Fruit fly (Drosophila melanogaster): ENCODE measurements around the gene RnrL.

RnrL gene

DNA sequence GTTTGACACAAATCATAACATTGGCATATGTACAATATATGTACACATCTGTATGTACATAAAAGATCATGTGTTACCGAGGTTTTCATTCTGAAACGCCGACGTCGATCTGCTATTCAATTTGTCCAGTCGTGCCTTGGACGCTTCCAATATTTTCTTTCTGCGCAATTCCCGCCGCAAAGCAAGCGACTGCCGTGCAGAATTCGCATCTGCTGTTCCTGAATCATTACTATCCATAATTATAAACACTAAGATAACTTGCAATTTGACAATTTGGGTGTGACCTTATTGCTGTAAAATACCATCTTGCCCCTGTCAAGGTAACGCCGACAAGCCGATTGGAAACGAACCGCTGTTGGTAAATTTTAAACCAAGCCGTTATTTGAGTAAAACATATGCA lies 15.9 kb downstream of the RnrL start (continued):
- TF ChIP-seq CG2712 (tag; optimal IDR thresholded peaks at IDR 0.05) (peak; percentile 7), Hr78 (GFP tag; optimal IDR thresholded peaks at IDR 0.05) (no peak), CG12391 (tag; optimal IDR thresholded peaks at IDR 0.05) (no peak), pfk (GFP tag; optimal IDR thresholded peaks at IDR 0.05) (peak; percentile 95), CG11560 (tag; IDR thresholded peaks at IDR 0.05) (no peak), Dip2 (GFP tag; IDR thresholded peaks at IDR 0.05) (no peak), CG10209 (GFP tag; optimal IDR thresholded peaks at IDR 0.05) (no peak), bigmax (GFP tag; optimal IDR thresholded peaks at IDR 0.05) (peak; percentile 7), Atf6 (GFP tag; IDR thresholded peaks at IDR 0.05) (no peak), CG4820 (GFP tag; optimal IDR thresholded peaks at IDR 0.05) (no peak), CG31224 (GFP tag; IDR thresholded peaks at IDR 0.05) (no peak), gfzf (GFP tag; optimal IDR thresholded peaks at IDR 0.05) (peak; percentile 76), Hmx (GFP tag; optimal IDR thresholded peaks at IDR 0.05) (no peak), wor (GFP tag; IDR thresholded peaks at IDR 0.05) (no peak), luna (GFP tag; optimal IDR thresholded peaks at IDR 0.05) (no peak), Usf (GFP tag; optimal IDR thresholded peaks at IDR 0.05) (no peak), Hr39 (optimal IDR thresholded peaks at IDR 0.05) (no peak), hbn (GFP tag; IDR thresholded peaks at IDR 0.05; ENCODE audit: partially characterized antibody) (0 out of 2 replicates have a peak, but pooled peaks have one; percentile 24), her (GFP tag; optimal IDR thresholded peaks at IDR 0.05) (no peak), prd (optimal IDR thresholded peaks at IDR 0.05) (no peak), prd (GFP tag; IDR thresholded peaks at IDR 0.05) (no peak), lbe (GFP tag; optimal IDR thresholded peaks at IDR 0.05) (no peak), inv (GFP tag; IDR thresholded peaks at IDR 0.05; ENCODE audit: partially characterized antibody) (no peak), Ada2b (GFP tag; IDR thresholded peaks at IDR 0.05) (no peak), HLH3B (GFP tag; IDR thresholded peaks at IDR 0.05) (no peak), CG13296 (GFP tag; optimal IDR thresholded peaks at IDR 0.05) (peak; percentile 2), CG30020 (tag; optimal IDR thresholded peaks at IDR 0.05) (peak; percentile 97), zfh2 (GFP tag; optimal IDR thresholded peaks at IDR 0.05) (no peak), D19B (GFP tag; optimal IDR thresholded peaks at IDR 0.05) (no peak), ranshi (GFP tag; IDR thresholded peaks at IDR 0.05) (no peak), tgo (GFP tag; IDR thresholded peaks at IDR 0.05) (no peak), CG2875 (GFP tag; optimal IDR thresholded peaks at IDR 0.05) (no peak), CG17829 (tag; optimal IDR thresholded peaks at IDR 0.05) (no peak), Scr (GFP tag; IDR thresholded peaks at IDR 0.05; ENCODE audit: partially characterized antibody) (peak; percentile 33; the same call in 1 of the 2 replicates), CG2116 (GFP tag; optimal IDR thresholded peaks at IDR 0.05) (peak; percentile 44), Pdp1 (GFP tag; optimal IDR thresholded peaks at IDR 0.05) (peak in 1 of 2 experiments; percentile 23), C15 (GFP tag; IDR thresholded peaks at IDR 0.05) (no peak), Asciz (GFP tag; optimal IDR thresholded peaks at IDR 0.05) (no peak), CG4707 (GFP tag; optimal IDR thresholded peaks at IDR 0.05) (no peak), Sin3A (optimal IDR thresholded peaks at IDR 0.05) (peak; percentile 28)

DNA sequence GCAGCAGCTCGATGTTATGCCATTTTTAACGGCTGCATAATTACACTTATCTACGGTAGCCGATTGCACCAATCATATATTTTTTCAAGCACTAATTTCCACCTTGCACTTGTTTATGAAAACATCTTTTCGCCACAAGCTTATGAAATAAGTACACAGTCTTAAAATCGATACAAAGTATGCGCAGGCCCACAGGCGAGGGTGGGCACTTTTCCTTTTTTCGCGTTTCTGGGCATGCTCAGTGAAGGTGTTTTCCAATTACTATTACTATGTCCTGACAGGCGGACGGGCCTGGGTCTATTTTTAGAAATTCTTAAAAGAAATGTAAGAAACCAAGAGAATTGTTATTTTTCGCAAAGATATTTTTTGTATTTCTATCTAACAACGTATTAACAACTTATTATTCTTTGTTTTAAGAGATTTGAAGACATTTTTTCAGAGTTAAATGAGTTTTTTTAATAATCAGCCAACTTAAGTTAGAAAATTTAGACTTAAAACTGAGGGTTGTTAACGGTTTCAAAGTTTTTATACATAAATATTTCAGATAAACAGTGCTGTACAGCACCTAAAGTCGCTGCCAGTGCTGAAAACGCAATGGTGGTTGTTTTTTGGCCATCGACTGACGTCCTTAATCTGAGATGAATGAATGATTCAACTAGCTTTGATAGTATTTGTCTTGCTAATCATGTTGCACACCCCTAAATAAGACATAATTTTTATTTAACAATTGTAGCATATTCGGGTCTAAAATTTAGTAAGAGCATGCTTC lies 16.9 kb downstream of the RnrL start, which contains the start of gene Cdk5alpha:
Gene Cdk5alpha, minus strand, starts transcription at position 343 of the 769 bp plus-strand sequence.
- TF ChIP-seq CG1603 (tag; optimal IDR thresholded peaks at IDR 0.05) (peak; percentile 32), MESR4 (GFP tag; optimal IDR thresholded peaks at IDR 0.05) (peak; percentile 8), Bteb2 (GFP tag; optimal IDR thresholded peaks at IDR 0.05) (peak; percentile 1), trem (tag; optimal IDR thresholded peaks at IDR 0.05) (peak; percentile 31), grn (GFP tag; optimal IDR thresholded peaks at IDR 0.05) (peak; percentile 24), bbx (GFP tag; IDR thresholded peaks at IDR 0.05; ENCODE audit: partially characterized antibody) (peak; percentile 29), ems (GFP tag; optimal IDR thresholded peaks at IDR 0.05) (peak; percentile 17), CG7357 (GFP tag; IDR thresholded peaks at IDR 0.05) (no peak), nerfin-1 (tag; optimal IDR thresholded peaks at IDR 0.05) (peak; percentile 22), Kr (GFP tag; optimal IDR thresholded peaks at IDR 0.05) (no peak), Bgb (GFP tag; IDR thresholded peaks at IDR 0.05; ENCODE audit: partially characterized antibody) (no peak), CG10267 (tag; optimal IDR thresholded peaks at IDR 0.05) (peak; percentile 92)

Data from whole organism, embryonic.